Worm (Caenorhabditis elegans): ENCODE results near the gene gst-31.

ce11 chrII:15204069-15204850, 29.5 kb upstream of the gst-31 start:
- no peak for TF ChIP-seq T22C8.4 (GFP tag; IDR thresholded peaks at IDR 0.05)
- no peak for TF ChIP-seq ztf-29 (GFP tag; IDR thresholded peaks at IDR 0.05)
- no peak for TF ChIP-seq med-1 (GFP tag; optimal IDR thresholded peaks at IDR 0.05; ENCODE audit: insufficient read depth)
- TF ChIP-seq flt-1 (GFP tag; IDR thresholded peaks at IDR 0.05), result no peak
- TF ChIP-seq ref-1 (GFP tag; conservative IDR thresholded peaks at IDR 0.05), result no peak
